Fruit fly (Drosophila melanogaster): ENCODE measurements around the gene Spag1.
A peak's percentile ranks its signal among the peaks of the same experiment; 100 is the strongest.

The Spag1 gene

dm6 chr3R:26958314-26958979 is 10.8 kb downstream of the Spag1 start, which contains the start of gene CG6330:
TSS of gene CG6330 (minus strand) at chr3R:26958491.
- no peak for TF ChIP-seq rn (GFP tag; IDR thresholded peaks at IDR 0.05)
- no peak for TF ChIP-seq fd96Ca (GFP tag; IDR thresholded peaks at IDR 0.05)
- no peak for TF ChIP-seq D1 (tag; optimal IDR thresholded peaks at IDR 0.05)
- no peak for TF ChIP-seq CG9948 (tag; optimal IDR thresholded peaks at IDR 0.05)
- TF ChIP-seq CG32121 (GFP tag; IDR thresholded peaks at IDR 0.05), result no peak
- TF ChIP-seq CG8159 (tag; optimal IDR thresholded peaks at IDR 0.05), result no peak
- no peak for TF ChIP-seq CG15710 (tag; optimal IDR thresholded peaks at IDR 0.05)
- TF ChIP-seq CG12605 (GFP tag; IDR thresholded peaks at IDR 0.05), result no peak
- no peak for TF ChIP-seq CG10348 (GFP tag; IDR thresholded peaks at IDR 0.05)
- no peak for TF ChIP-seq Pif1B (GFP tag; optimal IDR thresholded peaks at IDR 0.05)

- TF ChIP-seq EcR (GFP tag; optimal IDR thresholded peaks at IDR 0.05), result peak; percentile 68
- TF ChIP-seq CG4496 (GFP tag; IDR thresholded peaks at IDR 0.05), result 0 out of 3 replicates have a peak, but pooled peaks have one; percentile 24
- TF ChIP-seq CG10348 (GFP tag; IDR thresholded peaks at IDR 0.05), result no peak
Observed at dm6 chr3R:26960496-26960895, 12.9 kb downstream of the Spag1 start.

dm6 chr3R:26963747-26964174 is 16.1 kb downstream of the Spag1 start:
- TF ChIP-seq CG32121 (GFP tag; IDR thresholded peaks at IDR 0.05), result peak; percentile 62
- peak; percentile 57; the same call in 2 of the 3 replicates for TF ChIP-seq fd96Ca (GFP tag; IDR thresholded peaks at IDR 0.05)
- 0 out of 2 replicates have a peak, but pooled peaks have one; percentile 6 for TF ChIP-seq rn (GFP tag; IDR thresholded peaks at IDR 0.05)
- no peak for TF ChIP-seq CG12605 (GFP tag; IDR thresholded peaks at IDR 0.05)
- peak; percentile 54 for TF ChIP-seq Pif1B (GFP tag; optimal IDR thresholded peaks at IDR 0.05)
- peak; percentile 89 for TF ChIP-seq CG17806 (tag; optimal IDR thresholded peaks at IDR 0.05)
- TF ChIP-seq CG34367 (tag; optimal IDR thresholded peaks at IDR 0.05), result peak; percentile 62
- TF ChIP-seq CG14655 (GFP tag; optimal IDR thresholded peaks at IDR 0.05), result peak; percentile 64
- TF ChIP-seq Ets98B (GFP tag; IDR thresholded peaks at IDR 0.05), result peak; percentile 41
- TF ChIP-seq CG4496 (GFP tag; IDR thresholded peaks at IDR 0.05), result peak; percentile 73; the same call in 1 of the 3 replicates
- peak; percentile 76 for TF ChIP-seq CG8301 (tag; optimal IDR thresholded peaks at IDR 0.05)
- peak; percentile 54 for TF ChIP-seq gl (tag; optimal IDR thresholded peaks at IDR 0.05)
- TF ChIP-seq CG10348 (GFP tag; IDR thresholded peaks at IDR 0.05), result no peak
- no peak for TF ChIP-seq CG13204 (GFP tag; optimal IDR thresholded peaks at IDR 0.05)
- peak; percentile 74 for TF ChIP-seq CG9948 (tag; optimal IDR thresholded peaks at IDR 0.05)
- TF ChIP-seq CG15710 (tag; optimal IDR thresholded peaks at IDR 0.05), result peak; percentile 64
- peak; percentile 80 for TF ChIP-seq Pif1A (GFP tag; optimal IDR thresholded peaks at IDR 0.05)
- no peak for TF ChIP-seq D1 (tag; optimal IDR thresholded peaks at IDR 0.05)
- TF ChIP-seq Snoo (tag; optimal IDR thresholded peaks at IDR 0.05), result peak; percentile 24
- peak; percentile 88 for TF ChIP-seq CG8159 (tag; optimal IDR thresholded peaks at IDR 0.05)
- TF ChIP-seq EcR (GFP tag; optimal IDR thresholded peaks at IDR 0.05), result no peak

dm6 chr3R:26964452-26965133 is 17.0 kb downstream of the Spag1 start, which contains the start of gene Tsp97E:
TSS of gene Tsp97E (minus strand) at chr3R:26964817.
- TF ChIP-seq gl (tag; optimal IDR thresholded peaks at IDR 0.05) (no peak), CG14655 (GFP tag; optimal IDR thresholded peaks at IDR 0.05) (peak; percentile 28), CG8159 (tag; optimal IDR thresholded peaks at IDR 0.05) (no peak), CG9948 (tag; optimal IDR thresholded peaks at IDR 0.05) (no peak), CG17806 (tag; optimal IDR thresholded peaks at IDR 0.05) (no peak), rn (GFP tag; IDR thresholded peaks at IDR 0.05) (no peak), CG10348 (GFP tag; IDR thresholded peaks at IDR 0.05) (no peak), CG13204 (GFP tag; optimal IDR thresholded peaks at IDR 0.05) (no peak), Pif1A (GFP tag; optimal IDR thresholded peaks at IDR 0.05) (no peak), CG8301 (tag; optimal IDR thresholded peaks at IDR 0.05) (peak; percentile 8), CG34367 (tag; optimal IDR thresholded peaks at IDR 0.05) (no peak), CG4496 (GFP tag; IDR thresholded peaks at IDR 0.05) (no peak), CG32121 (GFP tag; IDR thresholded peaks at IDR 0.05) (no peak), Ets98B (GFP tag; IDR thresholded peaks at IDR 0.05) (no peak)

- TF ChIP-seq Snoo (tag; optimal IDR thresholded peaks at IDR 0.05) (no peak), CG14655 (GFP tag; optimal IDR thresholded peaks at IDR 0.05) (no peak), CG10348 (GFP tag; IDR thresholded peaks at IDR 0.05) (no peak), Pif1B (GFP tag; optimal IDR thresholded peaks at IDR 0.05) (no peak), CG32121 (GFP tag; IDR thresholded peaks at IDR 0.05) (no peak), CG8301 (tag; optimal IDR thresholded peaks at IDR 0.05) (no peak), Pif1A (GFP tag; optimal IDR thresholded peaks at IDR 0.05) (no peak), CG34367 (tag; optimal IDR thresholded peaks at IDR 0.05) (no peak), rn (GFP tag; IDR thresholded peaks at IDR 0.05) (no peak), D1 (tag; optimal IDR thresholded peaks at IDR 0.05) (no peak), CG9948 (tag; optimal IDR thresholded peaks at IDR 0.05) (no peak), CG17806 (tag; optimal IDR thresholded peaks at IDR 0.05) (no peak), fd96Ca (GFP tag; IDR thresholded peaks at IDR 0.05) (no peak), CG15710 (tag; optimal IDR thresholded peaks at IDR 0.05) (no peak), CG12605 (GFP tag; IDR thresholded peaks at IDR 0.05) (no peak), Ets98B (GFP tag; IDR thresholded peaks at IDR 0.05) (no peak), CG8159 (tag; optimal IDR thresholded peaks at IDR 0.05) (no peak)
Observed at dm6 chr3R:26966385-26966784, 18.8 kb downstream of the Spag1 start, which contains the start of gene Gr97a. TSS of gene Gr97a (minus strand) at chr3R:26966485.

Data from whole organism, pupa.